Worm (Caenorhabditis elegans): ENCODE measurements around the gene Y105C5A.24.

DNA sequence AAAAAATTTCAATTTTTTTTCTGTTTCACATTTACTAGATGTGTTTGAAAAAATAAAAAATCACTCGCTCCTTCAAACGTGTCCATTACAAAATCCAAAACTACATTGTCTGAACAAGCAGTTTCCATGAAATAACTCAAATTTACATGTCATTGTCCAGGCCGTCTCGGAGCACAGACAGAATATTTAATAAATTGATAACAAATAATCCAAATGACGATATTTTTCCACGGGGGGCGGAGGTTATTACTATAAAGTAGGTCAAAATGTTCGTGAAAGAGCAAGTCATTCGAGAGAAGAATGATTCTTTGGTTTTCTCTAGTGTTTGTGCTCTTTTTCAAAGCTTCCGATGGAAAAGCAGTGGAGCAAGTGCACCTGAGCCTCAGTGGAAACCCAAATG lies 34.2 kb downstream of the Y105C5A.24 start, which contains the start of gene Y105C5B.3:
- TF ChIP-seq med-1 (GFP tag; optimal IDR thresholded peaks at IDR 0.05; ENCODE audit: insufficient read depth), result no peak
- TF ChIP-seq flt-1 (GFP tag; IDR thresholded peaks at IDR 0.05), result no peak
- no peak for TF ChIP-seq T22C8.4 (GFP tag; IDR thresholded peaks at IDR 0.05)
- TF ChIP-seq cog-1 (tag; optimal IDR thresholded peaks at IDR 0.05), result no peak
- TF ChIP-seq klf-2 (GFP tag; conservative IDR thresholded peaks at IDR 0.05), result no peak
- no peak for TF ChIP-seq ref-1 (GFP tag; conservative IDR thresholded peaks at IDR 0.05)
- TF ChIP-seq tab-1 (GFP tag; IDR thresholded peaks at IDR 0.05), result no peak
- TF ChIP-seq ztf-23 (GFP tag; IDR thresholded peaks at IDR 0.05), result no peak
